Fruit fly (Drosophila melanogaster) whole organism, embryonic: ENCODE data around the gene janA.

Experiments used
- C15 ChIP-seq: fragments of 200-800 bp; sonication (Bioruptor generic); IDR thresholded peaks from 3 replicates; pipeline ENCODE4 v1.3.6; 2022; ENCODE audit warnings: missing biosample characterization, missing genetic modification characterization
- CG10366 ChIP-seq: fragments of 200-800 bp; sonication (Bioruptor generic); IDR thresholded peaks from 2 replicates; pipeline ENCODE4 v1.3.6; 2022; ENCODE audit warnings: missing biosample characterization, missing genetic modification characterization
- CG12236 ChIP-seq: fragments of 200-800 bp; sonication (Bioruptor generic); optimal IDR thresholded peaks from 2 replicates; lab custom pipeline; 2016; ENCODE audit warnings: missing biosample characterization, missing genetic modification characterization
- CG13296 ChIP-seq: fragments of 200-800 bp; sonication (Bioruptor generic); optimal IDR thresholded peaks from 3 replicates; lab custom pipeline; 2018; ENCODE audit warnings: missing biosample characterization, mild to moderate bottlenecking, missing genetic modification characterization
- CG14441 ChIP-seq: fragments of 200-800 bp; sonication (Bioruptor generic); IDR thresholded peaks from 2 replicates; pipeline ENCODE4 v1.3.6; 2022; ENCODE audit warnings: missing biosample characterization, missing genetic modification characterization
- CG14667 ChIP-seq: fragments of 200-800 bp; sonication (Bioruptor generic); IDR thresholded peaks from 2 replicates; pipeline ENCODE4 v1.3.6; 2022; ENCODE audit warnings: missing biosample characterization, missing genetic modification characterization
- CG16779 ChIP-seq: fragments of 200-800 bp; sonication (Bioruptor generic); IDR thresholded peaks from 2 replicates; pipeline ENCODE4 v1.3.6; 2022; ENCODE audit warnings: missing biosample characterization, missing genetic modification characterization
- CG17385 ChIP-seq: fragments of 200-800 bp; sonication (Bioruptor generic); optimal IDR thresholded peaks from 3 replicates; lab custom pipeline; 2018; ENCODE audit warnings: missing biosample characterization, mild to moderate bottlenecking, missing genetic modification characterization
- CG2116 ChIP-seq: fragments of 200-800 bp; sonication (Bioruptor generic); optimal IDR thresholded peaks from 3 replicates; lab custom pipeline; 2018; ENCODE audit warnings: missing biosample characterization, mild to moderate bottlenecking, missing genetic modification characterization
- CG2199 ChIP-seq: fragments of 200-800 bp; sonication (Bioruptor generic); IDR thresholded peaks from 3 replicates; pipeline ENCODE4 v1.3.6; 2022; ENCODE audit warnings: missing biosample characterization, missing genetic modification characterization
- CG3407 ChIP-seq: fragments of 200-800 bp; sonication (Bioruptor generic); optimal IDR thresholded peaks from 2 replicates; lab custom pipeline; 2018; ENCODE audit warnings: missing biosample characterization, mild to moderate bottlenecking, missing genetic modification characterization
- CG34376 ChIP-seq: fragments of 200-800 bp; sonication (Bioruptor generic); optimal IDR thresholded peaks from 2 replicates; lab custom pipeline; 2018; ENCODE audit warnings: missing biosample characterization, mild to moderate bottlenecking, missing genetic modification characterization
- CG5953 ChIP-seq: fragments of 200-800 bp; sonication (Bioruptor generic); IDR thresholded peaks from 2 replicates; pipeline ENCODE4 v1.3.6; 2022; ENCODE audit warnings: missing biosample characterization, missing genetic modification characterization
- CG7928 ChIP-seq: fragments of 200-800 bp; sonication (Bioruptor generic); optimal IDR thresholded peaks from 2 replicates; lab custom pipeline; 2017; ENCODE audit warnings: missing biosample characterization, mild to moderate bottlenecking, missing genetic modification characterization
- CG8359 ChIP-seq: fragments of 200-800 bp; sonication (Bioruptor generic); optimal IDR thresholded peaks from 2 replicates; lab custom pipeline; 2017; ENCODE audit warnings: missing biosample characterization, mild to moderate bottlenecking, missing genetic modification characterization, borderline replicate concordance
- CG8765 ChIP-seq: fragments of 200-800 bp; sonication (Bioruptor generic); IDR thresholded peaks from 2 replicates; pipeline ENCODE4 v1.3.6; 2022; ENCODE audit warnings: missing biosample characterization, missing genetic modification characterization
- CG8944 ChIP-seq: fragments of 200-800 bp; sonication (Bioruptor generic); optimal IDR thresholded peaks from 3 replicates; lab custom pipeline; 2016; ENCODE audit warnings: missing biosample characterization, missing genetic modification characterization
- CHES-1-like ChIP-seq: fragments of 200-800 bp; sonication (Bioruptor generic); optimal IDR thresholded peaks from 2 replicates; lab custom pipeline; 2016; ENCODE audit warnings: missing biosample characterization, missing genetic modification characterization
- CoRest ChIP-seq: fragments of 200-800 bp; sonication (Bioruptor generic); optimal IDR thresholded peaks from 3 replicates; lab custom pipeline; 2018; ENCODE audit warnings: missing biosample characterization, mild to moderate bottlenecking, missing genetic modification characterization, moderate library complexity
- Dll ChIP-seq: fragments of 200-800 bp; sonication (Bioruptor generic); IDR thresholded peaks from 4 replicates; pipeline ENCODE4 v1.3.6; 2022; ENCODE audit warnings: missing biosample characterization, missing genetic modification characterization; ENCODE audit not compliant: partially characterized antibody
- E2f1 ChIP-seq: fragments of 200-800 bp; sonication (Bioruptor generic); IDR thresholded peaks from 2 replicates; pipeline ENCODE4 v1.3.6; 2022; ENCODE audit warnings: missing biosample characterization, missing genetic modification characterization
- Ets97D ChIP-seq: fragments of 200-800 bp; sonication (Bioruptor generic); optimal IDR thresholded peaks from 3 replicates; lab custom pipeline; 2016; ENCODE audit warnings: missing biosample characterization, missing genetic modification characterization
- HLH3B ChIP-seq: fragments of 200-800 bp; sonication (Bioruptor generic); IDR thresholded peaks from 2 replicates; pipeline ENCODE4 v1.3.6; 2022; ENCODE audit warnings: missing biosample characterization, missing genetic modification characterization
- HLH4C ChIP-seq: fragments of 200-800 bp; sonication (Bioruptor generic); IDR thresholded peaks from 3 replicates; pipeline ENCODE4 v1.3.6; 2022; ENCODE audit warnings: missing biosample characterization, missing genetic modification characterization; ENCODE audit not compliant: partially characterized antibody
- HmgZ ChIP-seq: fragments of 200-800 bp; sonication (Bioruptor generic); optimal IDR thresholded peaks from 2 replicates; lab custom pipeline; 2018; ENCODE audit warnings: missing biosample characterization, mild to moderate bottlenecking, missing genetic modification characterization
- Hr3 ChIP-seq: fragments of 200-800 bp; sonication (Bioruptor generic); optimal IDR thresholded peaks from 3 replicates; lab custom pipeline; 2016; ENCODE audit warnings: missing biosample characterization, missing genetic modification characterization
- Kr ChIP-seq: fragments of 200-800 bp; sonication (Bioruptor generic); optimal IDR thresholded peaks from 2 replicates; lab custom pipeline; 2017; ENCODE audit warnings: missing biosample characterization, mild to moderate bottlenecking, missing genetic modification characterization
- Mes4 ChIP-seq: fragments of 200-800 bp; sonication (Bioruptor generic); optimal IDR thresholded peaks from 2 replicates; lab custom pipeline; 2016; ENCODE audit warnings: missing biosample characterization, missing genetic modification characterization
- Myb ChIP-seq: fragments of 200-800 bp; sonication (Bioruptor generic); optimal IDR thresholded peaks from 2 replicates; lab custom pipeline; 2016; ENCODE audit warnings: missing biosample characterization, missing genetic modification characterization
- Rx ChIP-seq: fragments of 200-800 bp; sonication (Bioruptor generic); IDR thresholded peaks from 2 replicates; pipeline ENCODE4 v1.3.6; 2022; ENCODE audit warnings: missing biosample characterization, missing genetic modification characterization
- Vsx1 ChIP-seq: fragments of 200-800 bp; sonication (Bioruptor generic); optimal IDR thresholded peaks from 2 replicates; lab custom pipeline; 2017; ENCODE audit warnings: missing biosample characterization, mild to moderate bottlenecking, missing genetic modification characterization, missing genetic modification reagents
- al ChIP-seq: fragments of 200-800 bp; sonication (Bioruptor generic); IDR thresholded peaks from 2 replicates; pipeline ENCODE4 v1.3.6; 2022; ENCODE audit warnings: missing biosample characterization, missing genetic modification characterization
- br ChIP-seq: fragments of >200 bp; optimal IDR thresholded peaks from 2 replicates; lab custom pipeline; 2017
- chn ChIP-seq: fragments of 200-800 bp; sonication (Bioruptor generic); optimal IDR thresholded peaks from 2 replicates; lab custom pipeline; 2016; ENCODE audit warnings: missing biosample characterization, missing genetic modification characterization
- crc ChIP-seq: fragments of 200-800 bp; sonication (Bioruptor generic); optimal IDR thresholded peaks from 2 replicates; lab custom pipeline; 2016; ENCODE audit warnings: missing biosample characterization, missing genetic modification characterization
- croc ChIP-seq: fragments of 200-800 bp; sonication (Bioruptor generic); conservative IDR thresholded peaks from 3 replicates; pipeline ENCODE4 v1.3.6; 2022; ENCODE audit warnings: missing biosample characterization, missing genetic modification characterization
- crp ChIP-seq, 2 experiments: fragments of 200-800 bp; sonication (Bioruptor generic); optimal IDR thresholded peaks; 2 replicates in 1 of 2; 3 replicates in 1 of 2; lab custom pipeline; 2017; ENCODE audit warnings: missing biosample characterization in 2 of 2, missing genetic modification characterization in 2 of 2, mild to moderate bottlenecking in 1 of 2, moderate library complexity in 1 of 2
- exex ChIP-seq: fragments of 200-800 bp; sonication (Bioruptor generic); optimal IDR thresholded peaks from 4 replicates; lab custom pipeline; 2018; ENCODE audit warnings: missing biosample characterization, mild to moderate bottlenecking, missing genetic modification characterization, moderate library complexity
- gsb ChIP-seq: fragments of 200-800 bp; sonication (Bioruptor generic); IDR thresholded peaks from 2 replicates; pipeline ENCODE4 v1.3.6; 2022; ENCODE audit warnings: missing biosample characterization, missing genetic modification characterization
- gsb-n ChIP-seq: fragments of 200-800 bp; sonication (Bioruptor generic); optimal IDR thresholded peaks from 3 replicates; lab custom pipeline; 2018; ENCODE audit warnings: missing biosample characterization, mild to moderate bottlenecking, missing genetic modification characterization
- h ChIP-seq: fragments of >200 bp; optimal IDR thresholded peaks from 2 replicates; lab custom pipeline; 2017
- hkb ChIP-seq, 2 experiments: fragments of 200-800 bp in 1 of 2; fragments of >200 bp in 1 of 2; sonication (Bioruptor generic) in 1 of 2; IDR thresholded peaks in 1 of 2; optimal IDR thresholded peaks in 1 of 2; 2 replicates each; pipeline versions ENCODE4 v1.3.6 to Lab custom; 2017 to 2022; ENCODE audit warnings: missing biosample characterization in 1 of 2, missing genetic modification characterization in 1 of 2
- lilli ChIP-seq: fragments of 200-800 bp; sonication (Bioruptor generic); optimal IDR thresholded peaks from 3 replicates; lab custom pipeline; 2016; ENCODE audit warnings: missing biosample characterization, missing genetic modification characterization
- onecut ChIP-seq: fragments of 200-800 bp; sonication (Bioruptor generic); IDR thresholded peaks from 2 replicates; pipeline ENCODE4 v1.3.6; 2022; ENCODE audit warnings: missing biosample characterization, missing genetic modification characterization
- org-1 ChIP-seq: fragments of 200-800 bp; sonication (Bioruptor generic); optimal IDR thresholded peaks from 2 replicates; lab custom pipeline; 2017; ENCODE audit warnings: missing biosample characterization, missing genetic modification characterization
- pros ChIP-seq: fragments of 200-800 bp; sonication (Bioruptor generic); optimal IDR thresholded peaks from 3 replicates; lab custom pipeline; 2019; ENCODE audit warnings: missing biosample characterization, mild to moderate bottlenecking, missing genetic modification characterization, moderate library complexity
- sens-2 ChIP-seq: fragments of 200-800 bp; sonication (Bioruptor generic); IDR thresholded peaks from 2 replicates; pipeline ENCODE4 v1.3.6; 2022; ENCODE audit warnings: missing biosample characterization, missing genetic modification characterization
- sna ChIP-seq: fragments of 200-800 bp; sonication (Bioruptor generic); IDR thresholded peaks from 2 replicates; pipeline ENCODE4 v1.3.6; 2022; ENCODE audit warnings: missing biosample characterization, missing genetic modification characterization; ENCODE audit not compliant: partially characterized antibody
- tup ChIP-seq: fragments of 200-800 bp; sonication (Bioruptor generic); optimal IDR thresholded peaks from 2 replicates; lab custom pipeline; 2016; ENCODE audit warnings: missing biosample characterization, mild to moderate bottlenecking, missing genetic modification characterization, moderate library complexity
- vvl ChIP-seq: fragments of 200-800 bp; sonication (Bioruptor generic); IDR thresholded peaks from 2 replicates; pipeline ENCODE4 v1.3.6; 2022; ENCODE audit warnings: missing biosample characterization, missing genetic modification characterization
- wor ChIP-seq: fragments of 200-800 bp; sonication (Bioruptor generic); IDR thresholded peaks from 2 replicates; pipeline ENCODE4 v1.3.6; 2022; ENCODE audit warnings: missing biosample characterization, missing genetic modification characterization
- z ChIP-seq: fragments of 200-800 bp; sonication (Bioruptor generic); IDR thresholded peaks from 3 replicates; pipeline ENCODE4 v1.3.6; 2022; ENCODE audit warnings: missing biosample characterization, missing genetic modification characterization

The janA gene

DNA sequence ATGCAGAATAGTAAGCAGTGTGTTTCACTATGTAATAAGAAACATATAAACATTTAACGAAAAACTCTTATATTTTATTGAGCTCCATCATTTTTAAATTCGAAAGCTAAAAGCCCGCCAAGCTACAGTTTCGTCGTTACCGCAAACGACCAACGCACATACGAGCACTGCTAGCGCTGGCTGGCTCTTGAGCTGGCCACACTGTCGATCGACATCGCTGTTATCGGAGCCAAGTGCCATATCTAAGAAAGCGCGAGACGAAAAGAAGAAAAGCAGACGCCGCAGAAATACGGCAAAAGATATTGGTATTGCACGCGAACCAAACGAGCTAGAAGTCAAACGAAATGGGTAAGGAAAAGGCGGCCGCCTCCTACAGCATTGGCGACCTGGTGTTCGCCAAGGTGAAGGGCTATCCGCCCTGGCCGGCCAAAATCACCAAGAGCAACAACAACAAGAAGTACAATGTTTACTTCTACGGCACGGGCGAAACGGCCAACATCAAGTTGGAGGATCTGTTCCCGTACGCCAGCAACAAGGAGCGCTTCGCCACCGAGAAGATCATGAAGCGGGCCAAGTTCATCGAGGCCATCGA, 13.2 kb upstream of the janA start, which contains the start of gene Jasper (continued):
- TF ChIP-seq E2f1 (GFP tag; lab: Robert Waterston, UW) (no peak), Dll (GFP tag; lab: Robert Waterston, UW) (peak; percentile 58), CoRest (tag; lab: Kevin White, UChicago) (peak; percentile 61), tup (no peak), CG34376 (no peak), C15 (GFP tag; lab: Robert Waterston, UW) (no peak), al (GFP tag; lab: Robert Waterston, UW) (no peak), CG5953 (GFP tag; lab: Robert Waterston, UW) (no peak), Kr (GFP tag; lab: Kevin White, UChicago) (no peak), Hr3 (GFP tag; lab: Kevin White, UChicago) (no peak), CG10366 (no peak), gsb-n (tag; lab: Kevin White, UChicago) (no peak), onecut (GFP tag; lab: Robert Waterston, UW) (no peak), Vsx1 (GFP tag; lab: Kevin White, UChicago) (no peak), CG2116 (peak; percentile 82), CG14441 (GFP tag; lab: Robert Waterston, UW) (no peak), CG7928 (GFP tag; lab: Kevin White, UChicago) (no peak), HLH3B (GFP tag; lab: Robert Waterston, UW) (no peak), chn (no peak), gsb (no peak), wor (GFP tag; lab: Robert Waterston, UW) (no peak), CG12236 (no peak), CG3407 (GFP tag; lab: Kevin White, UChicago) (no peak), exex (tag; lab: Kevin White, UChicago) (no peak), CG8765 (GFP tag; lab: Robert Waterston, UW) (no peak), Rx (GFP tag; lab: Robert Waterston, UW) (no peak), Myb (GFP tag; lab: Kevin White, UChicago) (peak; percentile 87), CG16779 (no peak), HmgZ (tag; lab: Kevin White, UChicago) (peak; percentile 90), vvl (GFP tag; lab: Robert Waterston, UW) (peak; percentile 13; the same call in 1 of the 2 replicates), hkb (optimal IDR thresholded peaks at IDR 0.05; lab: Kevin White, UChicago) (no peak), hkb (GFP tag; IDR thresholded peaks at IDR 0.05; lab: Robert Waterston, UW) (no peak), CG2199 (GFP tag; lab: Robert Waterston, UW) (no peak), CG8359 (GFP tag; lab: Kevin White, UChicago) (no peak), HLH4C (no peak), crp (GFP tag; optimal IDR thresholded peaks at IDR 0.05; lab: Kevin White, UChicago) (no peak), sens-2 (no peak), CG17385 (peak; percentile 52), org-1 (GFP tag; lab: Kevin White, UChicago) (no peak), crc (no peak), CG8944 (GFP tag; lab: Kevin White, UChicago) (no peak), Ets97D (GFP tag; lab: Kevin White, UChicago) (peak; percentile 84), sna (no peak), CG14667 (GFP tag; lab: Robert Waterston, UW) (no peak), h (no peak), br (lab: Kevin White, UChicago) (no peak), lilli (GFP tag; lab: Kevin White, UChicago) (peak; percentile 53), CG13296 (GFP tag; lab: Kevin White, UChicago) (no peak), CHES-1-like (GFP tag; lab: Kevin White, UChicago) (peak; percentile 79), pros (no peak), Mes4 (GFP tag; lab: Kevin White, UChicago) (no peak), croc (GFP tag; lab: Robert Waterston, UW) (no peak), z (GFP tag; lab: Robert Waterston, UW) (no peak)
